Worm (Caenorhabditis elegans): ENCODE results near the gene F59B10.3.
A peak's percentile ranks its signal among the peaks of the same experiment; 100 is the strongest.
"Not testable (repeated sequence)": the region's sequence is repeated elsewhere in the genome, so short reads cannot be mapped to it uniquely, and the experiment has no call there.

F59B10.3 gene

ce11 chrII:10490329-10490728 lies 20.0 kb upstream of the F59B10.3 start, which contains the start of gene clec-61:
clec-61 (minus strand) TSS chrII:10490537.
- TF ChIP-seq fos-1 (tag; optimal IDR thresholded peaks at IDR 0.05) (no peak), elt-2 (tag; optimal IDR thresholded peaks at IDR 0.05) (peak; percentile 13)

ce11 chrII:10493034-10493433 lies 17.3 kb upstream of the F59B10.3 start, which contains the start of gene ZK666.8:
ZK666.8 (minus strand) TSS chrII:10493134.
- not testable (repeated sequence) for TF ChIP-seq lin-14 (GFP tag; optimal IDR thresholded peaks at IDR 0.05); ets-5 (GFP tag; IDR thresholded peaks at IDR 0.05); hpl-2 (GFP tag; optimal IDR thresholded peaks at IDR 0.05)

- no peak for TF ChIP-seq grh-1 (GFP tag; IDR thresholded peaks at IDR 0.05)
- TF ChIP-seq hpl-2 (GFP tag; optimal IDR thresholded peaks at IDR 0.05), result no peak
- TF ChIP-seq unc-30 (tag; optimal IDR thresholded peaks at IDR 0.05), result no peak
- no peak for TF ChIP-seq ztf-11 (tag; optimal IDR thresholded peaks at IDR 0.05)
- no peak for TF ChIP-seq elt-3 (tag; optimal IDR thresholded peaks at IDR 0.05)
- no peak for TF ChIP-seq pqm-1 (tag; optimal IDR thresholded peaks at IDR 0.05)
- TF ChIP-seq C34B4.2 (tag; optimal IDR thresholded peaks at IDR 0.05), result no peak
- TF ChIP-seq F16B12.6 (tag; optimal IDR thresholded peaks at IDR 0.05), result no peak
- TF ChIP-seq C16A3.4 (tag; optimal IDR thresholded peaks at IDR 0.05), result no peak
Observed at ce11 chrII:10494467-10494866, 15.9 kb upstream of the F59B10.3 start, which contains the start of gene ZK666.14. ZK666.14 (plus strand) TSS chrII:10494767.

- TF ChIP-seq fos-1 (tag; optimal IDR thresholded peaks at IDR 0.05) (no peak), blmp-1 (tag; optimal IDR thresholded peaks at IDR 0.05) (no peak), dpl-1 (GFP tag; optimal IDR thresholded peaks at IDR 0.05) (no peak), mep-1 (tag; optimal IDR thresholded peaks at IDR 0.05) (no peak), fkh-4 (tag; optimal IDR thresholded peaks at IDR 0.05; ENCODE audit: borderline replicate concordance) (no peak), lin-13 (GFP tag; optimal IDR thresholded peaks at IDR 0.05) (no peak), fkh-10 (GFP tag; optimal IDR thresholded peaks at IDR 0.05) (no peak), pqm-1 (tag; optimal IDR thresholded peaks at IDR 0.05) (no peak), nhr-76 (tag; optimal IDR thresholded peaks at IDR 0.05) (no peak), unc-62 (GFP tag; optimal IDR thresholded peaks at IDR 0.05) (no peak), sox-4 (tag; optimal IDR thresholded peaks at IDR 0.05) (no peak)
Observed at ce11 chrII:10495912-10496311, 14.4 kb upstream of the F59B10.3 start, which contains the start of gene ZK666.12. ZK666.12 (plus strand) TSS chrII:10496212.

- TF ChIP-seq blmp-1 (tag; optimal IDR thresholded peaks at IDR 0.05) (peak; percentile 85), nhr-28 (tag; optimal IDR thresholded peaks at IDR 0.05) (no peak), egl-13 (tag; optimal IDR thresholded peaks at IDR 0.05) (no peak)
Observed at ce11 chrII:10500674-10501073, 9.7 kb upstream of the F59B10.3 start.

- peak; percentile 59 for TF ChIP-seq snu-23 (GFP tag; optimal IDR thresholded peaks at IDR 0.05)
- no peak for TF ChIP-seq egl-27 (tag; optimal IDR thresholded peaks at IDR 0.05)
- TF ChIP-seq rnt-1 (tag; optimal IDR thresholded peaks at IDR 0.05), result peak; percentile 71
- TF ChIP-seq elt-3 (tag; optimal IDR thresholded peaks at IDR 0.05), result peak in 2 of 6 experiments; percentile 26 to 57
- no peak for TF ChIP-seq pqm-1 (tag; optimal IDR thresholded peaks at IDR 0.05)
- TF ChIP-seq nhr-47 (tag; optimal IDR thresholded peaks at IDR 0.05), result no peak
- no peak for TF ChIP-seq nhr-19 (GFP tag; conservative IDR thresholded peaks at IDR 0.05)
- TF ChIP-seq ces-1 (GFP tag; optimal IDR thresholded peaks at IDR 0.05), result no peak
- TF ChIP-seq sox-4 (tag; optimal IDR thresholded peaks at IDR 0.05), result no peak
- no peak for TF ChIP-seq unc-130 (tag; optimal IDR thresholded peaks at IDR 0.05)
- no peak for TF ChIP-seq efl-3 (GFP tag; optimal IDR thresholded peaks at IDR 0.05)
- TF ChIP-seq nhr-90 (tag; optimal IDR thresholded peaks at IDR 0.05; ENCODE audit: poor library complexity), result peak; percentile 1
- TF ChIP-seq mep-1 (tag; optimal IDR thresholded peaks at IDR 0.05), result peak; percentile 62
- no peak for TF ChIP-seq zip-4 (GFP tag; optimal IDR thresholded peaks at IDR 0.05)
- TF ChIP-seq nhr-76 (tag; optimal IDR thresholded peaks at IDR 0.05), result no peak
- TF ChIP-seq efl-1 (optimal IDR thresholded peaks at IDR 0.05), result peak; percentile 19 to 24
- TF ChIP-seq efl-1 (GFP tag; optimal IDR thresholded peaks at IDR 0.05 in 1 of 2), result no peak
- peak; percentile 58 for TF ChIP-seq nhr-71 (tag; optimal IDR thresholded peaks at IDR 0.05)
- TF ChIP-seq fkh-4 (tag; optimal IDR thresholded peaks at IDR 0.05; ENCODE audit: borderline replicate concordance), result no peak
- no peak for TF ChIP-seq alr-1 (tag; optimal IDR thresholded peaks at IDR 0.05; ENCODE audit: borderline replicate concordance)
- TF ChIP-seq ama-1 (optimal IDR thresholded peaks at IDR 0.05), result no peak
- no peak for TF ChIP-seq zag-1 (tag; optimal IDR thresholded peaks at IDR 0.05)
- TF ChIP-seq lsy-2 (tag; optimal IDR thresholded peaks at IDR 0.05), result peak; percentile 18 to 41
- peak; percentile 61 for TF ChIP-seq nhr-20 (tag; optimal IDR thresholded peaks at IDR 0.05)
- peak in 1 of 2 experiments; percentile 65 for TF ChIP-seq mdl-1 (tag; optimal IDR thresholded peaks at IDR 0.05)
Observed at ce11 chrII:10501578-10501977, 8.8 kb upstream of the F59B10.3 start.
